Fruit fly (Drosophila melanogaster) whole organism, prepupa: ENCODE results near the gene wapl.

Source experiments
- CG10631 ChIP-seq: fragments of 200-800 bp; sonication (Bioruptor generic); optimal IDR thresholded peaks from 2 replicates; lab custom pipeline; 2016; ENCODE audit warnings: missing biosample characterization, missing genetic modification characterization
- CG1621 ChIP-seq: fragments of 200-800 bp; sonication (Bioruptor generic); optimal IDR thresholded peaks from 3 replicates; lab custom pipeline; 2018; ENCODE audit warnings: missing biosample characterization, mild to moderate bottlenecking, missing genetic modification characterization
- CG3919 ChIP-seq: fragments of 200-800 bp; sonication (Bioruptor generic); optimal IDR thresholded peaks from 3 replicates; lab custom pipeline; 2016; ENCODE audit warnings: missing biosample characterization, missing genetic modification characterization
- Gug ChIP-seq: fragments of 200-800 bp; sonication (Bioruptor generic); IDR thresholded peaks from 2 replicates; pipeline ENCODE4 v1.3.6; 2022; ENCODE audit warnings: missing biosample characterization, missing genetic modification characterization
- Hr38 ChIP-seq: sonication (Bioruptor generic); optimal IDR thresholded peaks from 2 replicates; lab custom pipeline; 2016; ENCODE audit warnings: missing biosample characterization, missing genetic modification characterization
- Lpt ChIP-seq: fragments of 200-800 bp; sonication (Bioruptor generic); optimal IDR thresholded peaks from 3 replicates; lab custom pipeline; 2016; ENCODE audit warnings: missing biosample characterization, missing genetic modification characterization
- dac ChIP-seq: fragments of 200-800 bp; sonication (Bioruptor generic); optimal IDR thresholded peaks from 2 replicates; lab custom pipeline; 2017; ENCODE audit warnings: missing biosample characterization, mild to moderate bottlenecking, missing genetic modification characterization
- eg ChIP-seq: fragments of 200-800 bp; sonication (Bioruptor generic); IDR thresholded peaks from 3 replicates; pipeline ENCODE4 v1.3.6; 2022; ENCODE audit warnings: missing biosample characterization, missing genetic modification characterization
- fd59A ChIP-seq: fragments of 200-800 bp; sonication (Bioruptor generic); optimal IDR thresholded peaks from 2 replicates; lab custom pipeline; 2017; ENCODE audit warnings: missing biosample characterization, mild to moderate bottlenecking, missing genetic modification characterization, missing genetic modification reagents
- fd85E ChIP-seq: fragments of 200-800 bp; sonication (Bioruptor generic); optimal IDR thresholded peaks from 3 replicates; lab custom pipeline; 2016; ENCODE audit warnings: missing biosample characterization, missing genetic modification characterization
- lz ChIP-seq: fragments of 200-800 bp; sonication (Bioruptor generic); optimal IDR thresholded peaks from 3 replicates; lab custom pipeline; 2016; ENCODE audit warnings: missing biosample characterization, missing genetic modification characterization
- salr ChIP-seq, 2 experiments: fragments of 200-800 bp; sonication (Bioruptor generic); optimal IDR thresholded peaks; 3 replicates each; lab custom pipeline; 2016 to 2018; ENCODE audit warnings: missing biosample characterization in 2 of 2, missing genetic modification characterization in 2 of 2, mild to moderate bottlenecking in 1 of 2
- spab ChIP-seq: fragments of 200-800 bp; sonication (Bioruptor generic); optimal IDR thresholded peaks from 2 replicates; lab custom pipeline; 2017; ENCODE audit warnings: missing biosample characterization, mild to moderate bottlenecking, missing genetic modification characterization, missing genetic modification reagents

DNA sequence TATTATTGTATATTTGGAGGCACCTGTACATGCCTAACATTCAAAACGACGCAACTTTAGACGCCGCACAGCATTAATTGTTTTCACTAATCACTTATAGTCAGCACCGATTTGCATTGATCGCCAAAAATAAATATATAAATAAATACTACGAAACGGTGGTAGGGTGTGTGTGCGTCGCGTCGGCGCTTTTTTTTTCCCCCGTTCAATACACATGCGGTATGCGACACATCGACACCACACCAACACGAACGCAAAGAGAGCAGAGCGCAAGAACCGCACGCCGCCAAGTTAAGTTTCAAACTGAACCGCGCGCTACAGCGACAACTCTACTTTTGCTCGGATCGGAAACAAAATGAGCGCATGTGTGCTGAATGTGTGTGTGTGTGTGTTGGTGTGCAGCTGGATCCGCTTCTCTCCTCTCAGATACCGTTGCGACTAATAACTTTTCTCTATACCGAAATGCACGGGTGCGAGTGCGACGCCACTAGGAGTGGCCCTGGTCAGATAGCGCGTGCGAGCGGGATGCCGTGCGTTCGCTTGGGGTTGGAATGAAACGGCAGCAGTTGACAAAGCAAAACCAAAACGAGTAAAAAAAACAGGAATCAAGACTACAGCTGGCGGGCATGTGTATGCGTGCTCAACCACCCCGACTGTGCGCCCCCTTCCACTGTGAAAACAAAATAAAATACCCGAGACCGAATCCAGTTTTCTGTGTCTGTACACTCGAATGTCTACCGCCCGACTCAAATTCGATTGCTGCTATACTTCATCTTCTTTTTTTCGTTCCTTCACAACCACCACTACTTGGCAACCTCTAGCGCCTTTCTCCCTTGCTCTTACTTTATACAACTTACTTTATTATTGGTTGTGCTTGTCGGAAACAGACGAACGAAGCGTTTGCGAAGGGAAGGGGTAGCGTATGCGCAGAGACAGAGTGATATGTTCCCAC, 35.5 kb downstream of the wapl start, which contains the start of gene ph-d:
- peak; percentile 15 for TF ChIP-seq lz
- peak; percentile 75 for TF ChIP-seq fd59A (GFP tag; lab: Kevin White, UChicago)
- peak; percentile 94 for TF ChIP-seq Lpt (GFP tag; lab: Kevin White, UChicago)
- TF ChIP-seq eg (GFP tag; lab: Robert Waterston, UW), result peak; percentile 91
- TF ChIP-seq fd85E (GFP tag; lab: Kevin White, UChicago), result peak; percentile 72
- TF ChIP-seq Hr38 (GFP tag; lab: Kevin White, UChicago), result no peak
- TF ChIP-seq Gug (GFP tag; lab: Robert Waterston, UW), result peak; percentile 84
- TF ChIP-seq CG1621 (tag; lab: Kevin White, UChicago), result peak; percentile 88
- peak; percentile 58 to 74 for TF ChIP-seq salr (GFP tag; optimal IDR thresholded peaks at IDR 0.05; lab: Kevin White, UChicago)
- TF ChIP-seq spab (GFP tag; lab: Kevin White, UChicago), result no peak
- peak; percentile 16 for TF ChIP-seq CG10631 (GFP tag; lab: Kevin White, UChicago)
- TF ChIP-seq dac (GFP tag; lab: Kevin White, UChicago), result peak; percentile 79
- peak; percentile 20 for TF ChIP-seq CG3919 (GFP tag; lab: Kevin White, UChicago)
